Worm (Caenorhabditis elegans) whole organism, mixed stage, embryonic: ENCODE measurements around the gene ran-1.

Source experiments
- M03D4.4 ChIP-seq: sonication (generic microtip); optimal IDR thresholded peaks from 2 replicates; lab custom pipeline; 2017; ENCODE audit warnings: mild to moderate bottlenecking, missing genetic modification characterization, missing compliant biosample characterization
- bed-3 ChIP-seq: fragments of 200-800 bp; sonication (Bioruptor generic); optimal IDR thresholded peaks from 3 replicates; lab custom pipeline; 2018; ENCODE audit warnings: mild to moderate bottlenecking, missing genetic modification characterization, moderate library complexity, missing compliant biosample characterization
- blmp-1 ChIP-seq: fragments of 150-350 bp; optimal IDR thresholded peaks from 2 replicates; lab custom pipeline; 2014; ENCODE audit warnings: missing biosample characterization, missing genetic modification characterization
- ceh-39 ChIP-seq: fragments of 150-350 bp; optimal IDR thresholded peaks from 2 replicates; lab custom pipeline; 2014; ENCODE audit warnings: missing biosample characterization, missing genetic modification characterization
- ceh-43 ChIP-seq: fragments of 200-800 bp; sonication (Bioruptor generic); optimal IDR thresholded peaks from 2 replicates; lab custom pipeline; 2018; ENCODE audit warnings: mild to moderate bottlenecking, missing genetic modification characterization, moderate library complexity, missing compliant biosample characterization
- ceh-83 ChIP-seq: fragments of 200-800 bp; sonication (Bioruptor generic); optimal IDR thresholded peaks from 2 replicates; lab custom pipeline; 2018; ENCODE audit warnings: mild to moderate bottlenecking, missing genetic modification characterization, missing compliant biosample characterization
- ces-1 ChIP-seq: fragments of 150-350 bp; optimal IDR thresholded peaks from 2 replicates; lab custom pipeline; 2014; ENCODE audit warnings: missing biosample characterization, missing genetic modification reagents, missing genetic modification characterization
- drap-1 ChIP-seq: fragments of 200-800 bp; sonication (Bioruptor generic); optimal IDR thresholded peaks from 3 replicates; lab custom pipeline; 2018; ENCODE audit warnings: mild to moderate bottlenecking, missing genetic modification characterization, missing compliant biosample characterization
- elt-1 ChIP-seq: sonication (generic microtip); optimal IDR thresholded peaks from 2 replicates; lab custom pipeline; 2017; ENCODE audit warnings: missing genetic modification characterization, mild to moderate bottlenecking, missing compliant biosample characterization, antibody characterized with exemption, moderate library complexity, borderline replicate concordance; ENCODE audit not compliant: insufficient read depth
- elt-3 ChIP-seq: fragments of 150-350 bp; optimal IDR thresholded peaks from 2 replicates; lab custom pipeline; 2014; ENCODE audit warnings: missing biosample characterization, missing genetic modification characterization
- hlh-1 ChIP-seq: fragments of 150-350 bp; optimal IDR thresholded peaks from 2 replicates; lab custom pipeline; 2014; ENCODE audit warnings: missing biosample characterization, missing genetic modification reagents, missing genetic modification characterization
- lin-13 ChIP-seq: fragments of 150-350 bp; optimal IDR thresholded peaks from 2 replicates; lab custom pipeline; 2014; ENCODE audit warnings: missing biosample characterization, missing genetic modification characterization
- lsy-2 ChIP-seq: fragments of 150-350 bp; optimal IDR thresholded peaks from 2 replicates; lab custom pipeline; 2014; ENCODE audit warnings: missing biosample characterization, missing genetic modification characterization
- mab-5 ChIP-seq: fragments of 150-350 bp; optimal IDR thresholded peaks from 2 replicates; lab custom pipeline; 2014; ENCODE audit warnings: missing biosample characterization, missing genetic modification characterization
- mls-2 ChIP-seq: sonication (generic microtip); optimal IDR thresholded peaks from 2 replicates; lab custom pipeline; 2016; ENCODE audit warnings: mild to moderate bottlenecking, missing genetic modification characterization, moderate library complexity, missing compliant biosample characterization
- nhr-12 ChIP-seq: fragments of 150-350 bp; optimal IDR thresholded peaks from 2 replicates; lab custom pipeline; 2014; ENCODE audit warnings: missing biosample characterization, missing genetic modification characterization
- nhr-2 ChIP-seq: fragments of 150-350 bp; optimal IDR thresholded peaks from 2 replicates; lab custom pipeline; 2014; ENCODE audit warnings: missing biosample characterization, missing genetic modification characterization
- nhr-237 ChIP-seq: fragments of 150-350 bp; optimal IDR thresholded peaks from 2 replicates; lab custom pipeline; 2014; ENCODE audit warnings: missing biosample characterization, missing genetic modification characterization
- nhr-28 ChIP-seq: fragments of 150-350 bp; optimal IDR thresholded peaks from 2 replicates; lab custom pipeline; 2014; ENCODE audit warnings: missing biosample characterization, missing genetic modification characterization
- nhr-76 ChIP-seq: sonication (generic microtip); optimal IDR thresholded peaks from 2 replicates; lab custom pipeline; 2017; ENCODE audit warnings: missing biosample characterization, missing genetic modification characterization
- pha-4 ChIP-seq: fragments of 150-350 bp; optimal IDR thresholded peaks from 2 replicates; lab custom pipeline; 2018; ENCODE audit warnings: missing biosample characterization, missing genetic modification reagents, missing genetic modification characterization
- sptf-1 ChIP-seq: sonication (generic microtip); optimal IDR thresholded peaks from 2 replicates; lab custom pipeline; 2017; ENCODE audit warnings: mild to moderate bottlenecking, missing genetic modification characterization, moderate library complexity, missing compliant biosample characterization
- tbx-8 ChIP-seq: fragments of 200-800 bp; sonication (Bioruptor generic); optimal IDR thresholded peaks from 2 replicates; lab custom pipeline; 2018; ENCODE audit warnings: mild to moderate bottlenecking, missing genetic modification characterization, moderate library complexity, missing compliant biosample characterization
- unc-120 ChIP-seq: sonication (generic microtip); optimal IDR thresholded peaks from 2 replicates; lab custom pipeline; 2017; ENCODE audit warnings: missing genetic modification characterization, missing compliant biosample characterization; ENCODE audit not compliant: poor library complexity, severe bottlenecking
- unc-62 ChIP-seq: fragments of 150-350 bp; optimal IDR thresholded peaks from 2 replicates; lab custom pipeline; 2014; ENCODE audit warnings: missing biosample characterization, missing genetic modification reagents, missing genetic modification characterization
- zip-8 ChIP-seq: fragments of 150-350 bp; optimal IDR thresholded peaks from 2 replicates; lab custom pipeline; 2014; ENCODE audit warnings: missing biosample characterization, missing genetic modification characterization

The ran-1 gene

DNA sequence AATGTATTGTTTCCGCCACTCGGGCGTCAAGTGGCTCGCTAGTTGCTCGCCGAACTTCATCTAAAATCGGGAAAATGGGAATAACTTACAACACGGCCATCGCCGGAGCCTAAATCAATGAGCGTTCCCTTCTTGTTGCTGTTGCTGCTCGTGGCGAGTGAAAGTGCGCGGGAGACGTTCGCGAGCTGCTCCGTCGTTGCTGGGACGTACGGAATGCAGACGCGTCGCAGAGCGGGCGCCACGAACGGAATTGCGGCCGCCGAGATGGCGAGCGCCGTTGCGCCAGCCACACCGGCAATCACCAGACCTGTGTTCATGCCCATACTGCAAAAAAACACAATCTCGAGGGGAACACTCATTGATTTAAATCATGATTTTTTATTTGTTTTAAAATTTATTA is 41.0 kb downstream of the ran-1 start:
- no peak for TF ChIP-seq unc-120
- TF ChIP-seq lsy-2 (tag; lab: Kevin White, UChicago), result no peak
- no peak for TF ChIP-seq M03D4.4 (tag; lab: Kevin White, UChicago)
- no peak for TF ChIP-seq pha-4 (tag; lab: Kevin White, UChicago)
- no peak for TF ChIP-seq nhr-76
- TF ChIP-seq zip-8 (tag; lab: Kevin White, UChicago), result no peak
- TF ChIP-seq, all 35 proteins: peak for 0

DNA sequence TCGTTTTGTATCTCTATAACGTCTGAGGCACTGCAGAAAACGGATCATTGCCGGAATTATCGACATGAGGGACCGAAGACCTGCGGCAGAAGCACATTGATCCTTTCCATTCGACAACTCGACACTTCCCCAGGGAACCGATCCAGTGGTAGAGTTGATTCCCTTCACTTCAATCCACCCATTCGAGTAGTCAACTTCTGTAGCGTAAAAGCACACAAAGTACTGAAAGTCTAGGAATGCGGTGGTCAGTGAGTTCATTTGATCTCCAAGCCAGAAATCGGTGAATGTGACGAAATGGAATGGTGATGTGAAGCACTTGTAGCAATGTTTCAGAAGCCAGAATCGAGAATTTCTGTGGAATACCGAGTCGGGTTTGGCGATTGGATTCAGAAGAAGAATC is 43.0 kb downstream of the ran-1 start:
- TF ChIP-seq ceh-43 (no peak), ceh-83 (no peak)

- TF ChIP-seq ceh-39, result no peak
These were observed 43.7 kb downstream of the ran-1 start for ce11 chrIII:10703833-10704232.

ce11 chrIII:10702805-10703204 is 44.7 kb downstream of the ran-1 start:
- no peak for TF ChIP-seq elt-3 (tag; lab: Kevin White, UChicago)
- no peak for TF ChIP-seq unc-120
- TF ChIP-seq mab-5 (tag; lab: Kevin White, UChicago), result no peak
- TF ChIP-seq mls-2 (tag; lab: Kevin White, UChicago), result no peak
- no peak for TF ChIP-seq drap-1 (GFP tag; lab: Kevin White, UChicago)
- TF ChIP-seq nhr-28 (tag; lab: Kevin White, UChicago), result no peak
- no peak for TF ChIP-seq ceh-83
- no peak for TF ChIP-seq nhr-2 (tag; lab: Kevin White, UChicago)
- no peak for TF ChIP-seq lin-13 (tag; lab: Kevin White, UChicago)
- no peak for TF ChIP-seq blmp-1 (tag; lab: Kevin White, UChicago)
- TF ChIP-seq nhr-12, result no peak
- TF ChIP-seq pha-4 (tag; lab: Kevin White, UChicago), result no peak
- no peak for TF ChIP-seq elt-1 (tag; lab: Kevin White, UChicago)
- no peak for TF ChIP-seq zip-8 (tag; lab: Kevin White, UChicago)
- TF ChIP-seq unc-62 (GFP tag; lab: Kevin White, UChicago), result no peak
- TF ChIP-seq bed-3, result no peak
- no peak for TF ChIP-seq sptf-1 (tag; lab: Kevin White, UChicago)

- TF ChIP-seq nhr-2 (tag; lab: Kevin White, UChicago), result no peak
- no peak for TF ChIP-seq nhr-28 (tag; lab: Kevin White, UChicago)
- no peak for TF ChIP-seq lin-13 (tag; lab: Kevin White, UChicago)
- TF ChIP-seq pha-4 (tag; lab: Kevin White, UChicago), result no peak
- no peak for TF ChIP-seq zip-8 (tag; lab: Kevin White, UChicago)
- no peak for TF ChIP-seq ces-1 (GFP tag; lab: Kevin White, UChicago)
- TF ChIP-seq hlh-1, result no peak
- no peak for TF ChIP-seq mab-5 (tag; lab: Kevin White, UChicago)
- no peak for TF ChIP-seq drap-1 (GFP tag; lab: Kevin White, UChicago)
- no peak for TF ChIP-seq nhr-237 (tag; lab: Kevin White, UChicago)
- no peak for TF ChIP-seq tbx-8 (GFP tag; lab: Kevin White, UChicago)
These were observed 47.1 kb downstream of the ran-1 start, which contains the start of gene Y39A1A.20 for ce11 chrIII:10700460-10700859. TSS of gene Y39A1A.20 (minus strand) at chrIII:10700560.
